Fruit fly (Drosophila melanogaster) whole organism, embryonic: ENCODE results near the gene Ufd1.

ENCODE experiments used
- Atf6 ChIP-seq: fragments of 200-800 bp; sonication (Bioruptor generic); IDR thresholded peaks from 2 replicates; pipeline ENCODE4 v1.3.6; 2022; ENCODE audit warnings: missing biosample characterization, missing genetic modification characterization
- CG11247 ChIP-seq: fragments of 200-800 bp; sonication (Bioruptor generic); IDR thresholded peaks from 2 replicates; pipeline ENCODE4 v1.3.6; 2022; ENCODE audit warnings: missing biosample characterization, missing genetic modification characterization
- CG11695 ChIP-seq: fragments of 200-800 bp; sonication (Bioruptor generic); IDR thresholded peaks from 3 replicates; pipeline ENCODE4 v1.3.6; 2022; ENCODE audit warnings: missing biosample characterization, missing genetic modification characterization
- CG15269 ChIP-seq: fragments of 200-800 bp; sonication (Bioruptor generic); optimal IDR thresholded peaks from 2 replicates; lab custom pipeline; 2018; ENCODE audit warnings: missing biosample characterization, mild to moderate bottlenecking, missing genetic modification characterization, moderate library complexity
- CG17361 ChIP-seq: fragments of 200-800 bp; sonication (Bioruptor generic); IDR thresholded peaks from 3 replicates; pipeline ENCODE4 v1.3.6; 2022; ENCODE audit warnings: missing biosample characterization, missing genetic modification characterization
- CG1832 ChIP-seq: fragments of 200-800 bp; sonication (Bioruptor generic); optimal IDR thresholded peaks from 2 replicates; lab custom pipeline; 2017; ENCODE audit warnings: missing biosample characterization, mild to moderate bottlenecking, missing genetic modification characterization, inconsistent platforms
- CG18619 ChIP-seq: fragments of 200-800 bp; sonication (Bioruptor generic); optimal IDR thresholded peaks from 3 replicates; lab custom pipeline; 2017; ENCODE audit warnings: missing biosample characterization, mild to moderate bottlenecking, missing genetic modification characterization
- CG2875 ChIP-seq: fragments of 200-800 bp; sonication (Bioruptor generic); optimal IDR thresholded peaks from 2 replicates; lab custom pipeline; 2017; ENCODE audit warnings: missing biosample characterization, mild to moderate bottlenecking, missing genetic modification characterization, missing genetic modification reagents
- CG34224 ChIP-seq: fragments of 200-800 bp; sonication (Bioruptor generic); IDR thresholded peaks from 3 replicates; pipeline ENCODE4 v1.3.6; 2022; ENCODE audit warnings: missing biosample characterization, missing genetic modification characterization; ENCODE audit not compliant: partially characterized antibody
- CG7963 ChIP-seq: fragments of 200-800 bp; sonication (Bioruptor generic); IDR thresholded peaks from 3 replicates; pipeline ENCODE4 v1.3.6; 2022; ENCODE audit warnings: missing biosample characterization, missing genetic modification characterization; ENCODE audit not compliant: partially characterized antibody
- Jarid2 ChIP-seq: fragments of 200-800 bp; sonication (Bioruptor generic); optimal IDR thresholded peaks from 3 replicates; lab custom pipeline; 2017; ENCODE audit warnings: mild to moderate bottlenecking, missing biosample characterization, missing genetic modification reagents, missing genetic modification characterization
- Sox102F ChIP-seq: fragments of 200-800 bp; sonication (Bioruptor generic); optimal IDR thresholded peaks from 2 replicates; lab custom pipeline; 2018; ENCODE audit warnings: missing biosample characterization, mild to moderate bottlenecking, missing genetic modification characterization, moderate library complexity
- h ChIP-seq: fragments of >200 bp; optimal IDR thresholded peaks from 2 replicates; lab custom pipeline; 2017
- inv ChIP-seq: fragments of 200-800 bp; sonication (Bioruptor generic); IDR thresholded peaks from 2 replicates; pipeline ENCODE4 v1.3.6; 2022; ENCODE audit warnings: missing biosample characterization, missing genetic modification characterization; ENCODE audit not compliant: partially characterized antibody

dm6 chr3L:11118627-11119395, 4.2 kb downstream of the Ufd1 start:
- TF ChIP-seq Sox102F, result no peak
- TF ChIP-seq Jarid2, result no peak
- peak; percentile 62 for TF ChIP-seq CG15269
- peak; percentile 57; the same call in 1 of the 3 replicates for TF ChIP-seq CG11695 (GFP tag; lab: Robert Waterston, UW)
- TF ChIP-seq CG1832 (GFP tag; lab: Kevin White, UChicago), result no peak
- peak; percentile 84 for TF ChIP-seq CG2875
- no peak for TF ChIP-seq CG7963 (GFP tag; lab: Robert Waterston, UW)
- TF ChIP-seq h, result no peak
- TF ChIP-seq CG11247 (GFP tag; lab: Robert Waterston, UW), result 0 out of 2 replicates have a peak, but pooled peaks have one; percentile 27
- TF ChIP-seq CG18619 (GFP tag; lab: Kevin White, UChicago), result peak; percentile 76
- TF ChIP-seq CG34224 (GFP tag; lab: Robert Waterston, UW), result peak; percentile 12; the same call in 1 of the 3 replicates
- TF ChIP-seq inv (GFP tag; lab: Robert Waterston, UW), result no peak
- peak; percentile 81 for TF ChIP-seq Atf6 (GFP tag; lab: Robert Waterston, UW)
- TF ChIP-seq CG17361 (GFP tag; lab: Robert Waterston, UW), result peak; percentile 64; the same call in 1 of the 3 replicates
